Worm (Caenorhabditis elegans): Measurements from ENCODE around the gene F32D8.13.

The F32D8.13 gene

DNA sequence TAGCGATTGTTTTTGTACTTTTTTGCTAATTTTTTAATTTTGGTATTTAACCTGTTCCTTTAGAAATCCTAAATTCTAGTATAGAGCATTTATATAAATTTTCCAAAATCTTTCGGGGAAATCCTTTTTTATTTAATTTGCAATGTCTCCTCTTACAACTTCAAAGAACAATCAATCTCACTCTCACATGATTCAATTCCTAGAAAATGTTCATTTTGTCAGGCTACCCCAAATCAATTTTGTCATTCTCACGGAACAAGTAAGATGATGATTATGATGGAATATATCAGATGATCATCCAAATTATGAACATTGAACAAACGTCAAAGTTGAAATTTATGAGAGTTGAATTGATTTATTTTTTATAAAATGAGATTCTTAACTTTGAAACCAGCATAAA lies 41.0 kb upstream of the F32D8.13 start (continued):
- TF ChIP-seq lsy-27 (tag; optimal IDR thresholded peaks at IDR 0.05; ENCODE audit: borderline replicate concordance, insufficient read depth), result no peak
- no peak for TF ChIP-seq ztf-25 (GFP tag; IDR thresholded peaks at IDR 0.05)
- peak; percentile 33 for TF ChIP-seq lin-40 (tag; optimal IDR thresholded peaks at IDR 0.05)
- TF ChIP-seq ztf-26 (tag; optimal IDR thresholded peaks at IDR 0.05), result no peak
- TF ChIP-seq K12H6.12 (tag; optimal IDR thresholded peaks at IDR 0.05), result no peak
- peak; percentile 80 for TF ChIP-seq nfyb-1 (GFP tag; IDR thresholded peaks at IDR 0.05)
- peak; percentile 50 for TF ChIP-seq somi-1 (GFP tag; optimal IDR thresholded peaks at IDR 0.05)
- no peak for TF ChIP-seq unc-62 (GFP tag; optimal IDR thresholded peaks at IDR 0.05)
- TF ChIP-seq sea-2 (GFP tag; IDR thresholded peaks at IDR 0.05), result no peak
- no peak for TF ChIP-seq Y95B8A.8 (GFP tag; IDR thresholded peaks at IDR 0.05)
- TF ChIP-seq rcor-1 (GFP tag; IDR thresholded peaks at IDR 0.05), result no peak
- peak; percentile 21 for TF ChIP-seq repo-1 (tag; optimal IDR thresholded peaks at IDR 0.05)
- no peak for TF ChIP-seq efl-1 (GFP tag; optimal IDR thresholded peaks at IDR 0.05)
- no peak for TF ChIP-seq him-1 (tag; optimal IDR thresholded peaks at IDR 0.05)
- TF ChIP-seq ama-1 (optimal IDR thresholded peaks at IDR 0.05), result peak; percentile 37
- peak in 1 of 2 experiments; percentile 10 for TF ChIP-seq ama-1 (GFP tag; optimal IDR thresholded peaks at IDR 0.05)
- no peak for TF ChIP-seq aptf-3 (GFP tag; IDR thresholded peaks at IDR 0.05)
- no peak for TF ChIP-seq akir-1 (GFP tag; optimal IDR thresholded peaks at IDR 0.05)
- TF ChIP-seq sdz-38 (tag; optimal IDR thresholded peaks at IDR 0.05), result no peak
- TF ChIP-seq tbp1 (GFP tag; optimal IDR thresholded peaks at IDR 0.05), result peak; percentile 2
- no peak for TF ChIP-seq hmg-20 (GFP tag; IDR thresholded peaks at IDR 0.05)
- TF ChIP-seq bed-2 (GFP tag; IDR thresholded peaks at IDR 0.05), result no peak
- TF ChIP-seq F33H1.4 (GFP tag; IDR thresholded peaks at IDR 0.05), result no peak
- peak; percentile 54; the same call in 1 of the 2 replicates for TF ChIP-seq cebp-1 (GFP tag; IDR thresholded peaks at IDR 0.05)
- TF ChIP-seq cebp-1 (tag; optimal IDR thresholded peaks at IDR 0.05), result peak; percentile 51
- TF ChIP-seq lsl-1 (GFP tag; optimal IDR thresholded peaks at IDR 0.05), result no peak
- no peak for TF ChIP-seq sptf-2 (GFP tag; optimal IDR thresholded peaks at IDR 0.05)
- no peak for TF ChIP-seq attf-6 (GFP tag; IDR thresholded peaks at IDR 0.05)

DNA sequence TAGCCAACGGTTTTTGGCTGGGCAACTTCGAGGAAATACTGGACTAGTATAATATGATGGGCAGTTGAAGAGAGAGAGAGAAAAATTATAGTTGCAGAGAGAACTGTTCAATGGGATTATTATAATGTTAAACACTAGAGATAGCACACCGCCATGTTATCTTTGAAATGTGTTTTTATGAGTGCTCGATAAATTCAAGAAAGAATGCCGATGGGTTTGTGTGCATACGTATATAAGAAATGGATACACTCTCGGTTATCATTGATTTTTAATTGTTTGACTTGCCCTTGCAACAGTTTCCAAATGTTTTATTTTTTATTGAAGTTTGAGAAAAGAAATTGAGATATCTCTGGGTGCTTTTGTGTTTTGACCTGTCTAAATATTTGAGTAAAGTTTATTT lies 40.3 kb upstream of the F32D8.13 start, which contains the start of gene F17C11.12:
Gene F17C11.12, minus strand, starts transcription at position 240 of the 400 bp plus-strand sequence.
- TF ChIP-seq Y53F4B.3 (GFP tag; IDR thresholded peaks at IDR 0.05) (no peak), cebp-1 (GFP tag; IDR thresholded peaks at IDR 0.05) (no peak), cebp-1 (tag; optimal IDR thresholded peaks at IDR 0.05) (no peak), hrde-1 (tag; optimal IDR thresholded peaks at IDR 0.05; ENCODE audit: borderline replicate concordance) (no peak), lin-26 (GFP tag; IDR thresholded peaks at IDR 0.05) (no peak), nhr-80 (tag; optimal IDR thresholded peaks at IDR 0.05) (peak; percentile 66), F10E7.11 (tag; optimal IDR thresholded peaks at IDR 0.05) (no peak)

ce11 chrV:10932411-10932810 lies 36.1 kb upstream of the F32D8.13 start, which contains the start of gene F58B4.5:
F58B4.5 (plus strand) TSS chrV:10932693.
- TF ChIP-seq nhr-80 (tag; optimal IDR thresholded peaks at IDR 0.05), result peak; percentile 92
- no peak for TF ChIP-seq attf-6 (GFP tag; IDR thresholded peaks at IDR 0.05)
- TF ChIP-seq lin-35 (GFP tag; optimal IDR thresholded peaks at IDR 0.05), result no peak
- no peak for TF ChIP-seq nfya-2 (GFP tag; IDR thresholded peaks at IDR 0.05)

- TF ChIP-seq rpc-1 (optimal IDR thresholded peaks at IDR 0.05), result no peak
- no peak for TF ChIP-seq rpc-1 (tag; optimal IDR thresholded peaks at IDR 0.05)
- TF ChIP-seq repo-1 (tag; optimal IDR thresholded peaks at IDR 0.05), result no peak
- no peak for TF ChIP-seq mes-4 (tag; optimal IDR thresholded peaks at IDR 0.05)
- no peak for TF ChIP-seq hmg-1.2 (GFP tag; IDR thresholded peaks at IDR 0.05)
- no peak for TF ChIP-seq mcd-1 (GFP tag; IDR thresholded peaks at IDR 0.05)
- TF ChIP-seq ceh-58 (GFP tag; IDR thresholded peaks at IDR 0.05), result no peak
- TF ChIP-seq lin-54 (GFP tag; optimal IDR thresholded peaks at IDR 0.05), result no peak
These were observed 34.8 kb upstream of the F32D8.13 start, which contains the start of gene scvp-1 for ce11 chrV:10931189-10931588. scvp-1 (minus strand) TSS chrV:10931289.

Measured in whole organism, young adult.